Fruit fly (Drosophila melanogaster) whole organism, embryonic: ENCODE measurements around the gene hydra.

Experiments used
- Adf1 ChIP-seq: fragments of 200-800 bp; sonication (Bioruptor generic); IDR thresholded peaks from 2 replicates; pipeline ENCODE4 v1.3.6; 2022; ENCODE audit warnings: missing biosample characterization, missing genetic modification characterization
- Asciz ChIP-seq: fragments of 200-800 bp; sonication (Bioruptor generic); optimal IDR thresholded peaks from 2 replicates; lab custom pipeline; 2017; ENCODE audit warnings: missing biosample characterization, mild to moderate bottlenecking, missing genetic modification characterization, missing genetic modification reagents
- Atf6 ChIP-seq: fragments of 200-800 bp; sonication (Bioruptor generic); IDR thresholded peaks from 2 replicates; pipeline ENCODE4 v1.3.6; 2022; ENCODE audit warnings: missing biosample characterization, missing genetic modification characterization
- B-H2 ChIP-seq: fragments of 200-800 bp; sonication (Bioruptor generic); optimal IDR thresholded peaks from 2 replicates; lab custom pipeline; 2018; ENCODE audit warnings: missing biosample characterization, mild to moderate bottlenecking, missing genetic modification characterization
- CG10543 ChIP-seq: fragments of 200-800 bp; sonication (Bioruptor generic); optimal IDR thresholded peaks from 3 replicates; lab custom pipeline; 2017; ENCODE audit warnings: missing biosample characterization, mild to moderate bottlenecking, missing genetic modification characterization, moderate library complexity
- CG13296 ChIP-seq: fragments of 200-800 bp; sonication (Bioruptor generic); optimal IDR thresholded peaks from 3 replicates; lab custom pipeline; 2018; ENCODE audit warnings: missing biosample characterization, mild to moderate bottlenecking, missing genetic modification characterization
- CG13775 ChIP-seq: fragments of 200-800 bp; sonication (Bioruptor generic); optimal IDR thresholded peaks from 3 replicates; lab custom pipeline; 2017; ENCODE audit warnings: missing biosample characterization, mild to moderate bottlenecking, missing genetic modification characterization
- CG13894 ChIP-seq: fragments of 200-800 bp; sonication (Bioruptor generic); optimal IDR thresholded peaks from 3 replicates; lab custom pipeline; 2018; ENCODE audit warnings: missing biosample characterization, mild to moderate bottlenecking, missing genetic modification characterization, moderate library complexity
- CG15514 ChIP-seq: fragments of 200-800 bp; sonication (Bioruptor generic); optimal IDR thresholded peaks from 3 replicates; lab custom pipeline; 2017; ENCODE audit warnings: missing biosample characterization, missing genetic modification characterization, mild to moderate bottlenecking, moderate library complexity, missing genetic modification reagents
- CG18619 ChIP-seq: fragments of 200-800 bp; sonication (Bioruptor generic); optimal IDR thresholded peaks from 3 replicates; lab custom pipeline; 2017; ENCODE audit warnings: missing biosample characterization, mild to moderate bottlenecking, missing genetic modification characterization
- CG2199 ChIP-seq: fragments of 200-800 bp; sonication (Bioruptor generic); IDR thresholded peaks from 3 replicates; pipeline ENCODE4 v1.3.6; 2022; ENCODE audit warnings: missing biosample characterization, missing genetic modification characterization
- CG31365 ChIP-seq: fragments of 200-800 bp; sonication (Bioruptor generic); optimal IDR thresholded peaks from 2 replicates; lab custom pipeline; 2018; ENCODE audit warnings: missing biosample characterization, mild to moderate bottlenecking, missing genetic modification characterization
- CG32532 ChIP-seq: fragments of 200-800 bp; sonication (Bioruptor generic); IDR thresholded peaks from 2 replicates; pipeline ENCODE4 v1.3.6; 2022; ENCODE audit warnings: missing biosample characterization, missing genetic modification characterization
- CG34376 ChIP-seq: fragments of 200-800 bp; sonication (Bioruptor generic); optimal IDR thresholded peaks from 2 replicates; lab custom pipeline; 2018; ENCODE audit warnings: missing biosample characterization, mild to moderate bottlenecking, missing genetic modification characterization
- CG43689 ChIP-seq: fragments of 200-800 bp; sonication (Bioruptor generic); IDR thresholded peaks from 2 replicates; pipeline ENCODE4 v1.3.6; 2022; ENCODE audit warnings: missing biosample characterization, missing genetic modification characterization
- CG6175 ChIP-seq: fragments of 200-800 bp; sonication (Bioruptor generic); IDR thresholded peaks from 3 replicates; pipeline ENCODE4 v1.3.6; 2022; ENCODE audit warnings: missing biosample characterization, missing genetic modification characterization
- CG6813 ChIP-seq: fragments of 200-800 bp; sonication (Bioruptor generic); optimal IDR thresholded peaks from 2 replicates; lab custom pipeline; 2017; ENCODE audit warnings: missing biosample characterization, missing genetic modification characterization, mild to moderate bottlenecking, moderate library complexity, missing genetic modification reagents
- CG8290 ChIP-seq, 3 experiments: fragments of 200-800 bp; sonication (Bioruptor generic); optimal IDR thresholded peaks; 2 replicates each; lab custom pipeline; 2016 to 2019; ENCODE audit warnings: missing biosample characterization in 3 of 3, missing genetic modification characterization in 3 of 3, mild to moderate bottlenecking in 2 of 3, moderate library complexity in 1 of 3
- CG9932 ChIP-seq: fragments of 200-800 bp; sonication (Bioruptor generic); IDR thresholded peaks from 2 replicates; pipeline ENCODE4 v1.3.6; 2022; ENCODE audit warnings: missing biosample characterization, missing genetic modification characterization
- Dbx ChIP-seq: fragments of 200-800 bp; sonication (Bioruptor generic); IDR thresholded peaks from 3 replicates; pipeline ENCODE4 v1.3.6; 2022; ENCODE audit warnings: missing biosample characterization, missing genetic modification characterization
- Deaf1 ChIP-seq: fragments of 200-800 bp; optimal IDR thresholded peaks from 3 replicates; lab custom pipeline; 2019; ENCODE audit warnings: missing biosample characterization, mild to moderate bottlenecking, missing genetic modification characterization, moderate library complexity
- Dp ChIP-seq: fragments of 200-800 bp; sonication (Bioruptor generic); optimal IDR thresholded peaks from 2 replicates; lab custom pipeline; 2018; ENCODE audit warnings: missing biosample characterization, mild to moderate bottlenecking, missing genetic modification characterization, moderate library complexity
- GATAe ChIP-seq: fragments of 200-800 bp; sonication (Bioruptor generic); conservative IDR thresholded peaks from 2 replicates; pipeline ENCODE4 v1.3.6; 2022; ENCODE audit warnings: missing biosample characterization, missing genetic modification characterization
- Hey ChIP-seq: fragments of 200-800 bp; sonication (Bioruptor generic); optimal IDR thresholded peaks from 3 replicates; lab custom pipeline; 2018; ENCODE audit warnings: missing biosample characterization, mild to moderate bottlenecking, missing genetic modification characterization
- HmgZ ChIP-seq: fragments of 200-800 bp; sonication (Bioruptor generic); optimal IDR thresholded peaks from 2 replicates; lab custom pipeline; 2018; ENCODE audit warnings: missing biosample characterization, mild to moderate bottlenecking, missing genetic modification characterization
- Hr78 ChIP-seq, 2 experiments: fragments of 200-800 bp in 1 of 2; fragments of >200 bp in 1 of 2; sonication (Bioruptor generic) in 1 of 2; optimal IDR thresholded peaks; 2 replicates each; lab custom pipeline; 2017 to 2019; ENCODE audit warnings: missing biosample characterization in 2 of 2, missing genetic modification characterization in 2 of 2, mild to moderate bottlenecking in 1 of 2, moderate library complexity in 1 of 2
- MESR4 ChIP-seq: fragments of 200-800 bp; sonication (Bioruptor generic); optimal IDR thresholded peaks from 2 replicates; lab custom pipeline; 2018; ENCODE audit warnings: missing biosample characterization, mild to moderate bottlenecking, missing genetic modification characterization, moderate library complexity
- Med ChIP-seq: fragments of 200-800 bp; sonication (Bioruptor generic); peaks from one replicate; lab custom pipeline; 2016; ENCODE audit warnings: missing biosample characterization, missing genetic modification characterization, mild to moderate bottlenecking, inconsistent platforms, moderate library complexity
- NC2α ChIP-seq: fragments of 200-800 bp; sonication (Bioruptor generic); optimal IDR thresholded peaks from 2 replicates; lab custom pipeline; 2016; ENCODE audit warnings: missing biosample characterization, missing genetic modification characterization
- NFAT ChIP-seq: fragments of 200-800 bp; sonication (Bioruptor generic); IDR thresholded peaks from 2 replicates; pipeline ENCODE4 v1.3.6; 2022; ENCODE audit warnings: missing biosample characterization, missing genetic modification characterization
- Rfx ChIP-seq: fragments of 200-800 bp; sonication (Bioruptor generic); IDR thresholded peaks from 2 replicates; pipeline ENCODE4 v1.3.6; 2022; ENCODE audit warnings: missing biosample characterization, missing genetic modification characterization
- chinmo ChIP-seq: fragments of 200-800 bp; sonication (Bioruptor generic); IDR thresholded peaks from 4 replicates; pipeline ENCODE4 v1.3.6; 2022; ENCODE audit warnings: missing biosample characterization, missing genetic modification characterization; ENCODE audit not compliant: partially characterized antibody
- ci ChIP-seq: fragments of 200-800 bp; sonication (Bioruptor generic); IDR thresholded peaks from 3 replicates; pipeline ENCODE4 v1.3.6; 2022; ENCODE audit warnings: missing biosample characterization, missing genetic modification characterization
- crol ChIP-seq: fragments of 200-800 bp; sonication (Bioruptor generic); IDR thresholded peaks from 2 replicates; pipeline ENCODE4 v1.3.6; 2022; ENCODE audit warnings: missing biosample characterization, missing genetic modification characterization
- dimm ChIP-seq: fragments of 200-800 bp; sonication (Bioruptor generic); IDR thresholded peaks from 2 replicates; pipeline ENCODE4 v1.3.6; 2022; ENCODE audit warnings: missing biosample characterization, missing genetic modification characterization
- exex ChIP-seq: fragments of 200-800 bp; sonication (Bioruptor generic); optimal IDR thresholded peaks from 4 replicates; lab custom pipeline; 2018; ENCODE audit warnings: missing biosample characterization, mild to moderate bottlenecking, missing genetic modification characterization, moderate library complexity
- grn ChIP-seq: fragments of 200-800 bp; sonication (Bioruptor generic); optimal IDR thresholded peaks from 3 replicates; lab custom pipeline; 2017; ENCODE audit warnings: missing biosample characterization, missing genetic modification characterization
- mirr ChIP-seq: fragments of 200-800 bp; sonication (Bioruptor generic); optimal IDR thresholded peaks from 3 replicates; lab custom pipeline; 2018; ENCODE audit warnings: missing biosample characterization, mild to moderate bottlenecking, missing genetic modification characterization
- pfk ChIP-seq: fragments of 200-800 bp; sonication (Bioruptor generic); optimal IDR thresholded peaks from 2 replicates; lab custom pipeline; 2018; ENCODE audit warnings: missing biosample characterization, mild to moderate bottlenecking, missing genetic modification characterization, moderate library complexity
- scrt ChIP-seq: fragments of 200-800 bp; sonication (Bioruptor generic); optimal IDR thresholded peaks from 2 replicates; lab custom pipeline; 2018; ENCODE audit warnings: missing biosample characterization, mild to moderate bottlenecking, missing genetic modification characterization, moderate library complexity
- sd ChIP-seq: fragments of 200-800 bp; sonication (Bioruptor generic); optimal IDR thresholded peaks from 3 replicates; lab custom pipeline; 2018; ENCODE audit warnings: missing biosample characterization, mild to moderate bottlenecking, missing genetic modification characterization, moderate library complexity
- sima ChIP-seq: fragments of 200-800 bp; sonication (Bioruptor generic); optimal IDR thresholded peaks from 2 replicates; lab custom pipeline; 2016; ENCODE audit warnings: missing biosample characterization, missing genetic modification characterization
- sob ChIP-seq: fragments of 200-800 bp; sonication (Bioruptor generic); IDR thresholded peaks from 2 replicates; pipeline ENCODE4 v1.3.6; 2022; ENCODE audit warnings: missing biosample characterization, missing genetic modification characterization
- sug ChIP-seq: fragments of 200-800 bp; optimal IDR thresholded peaks from 2 replicates; lab custom pipeline; 2019; ENCODE audit warnings: missing biosample characterization, mild to moderate bottlenecking, missing genetic modification characterization, moderate library complexity

Gene hydra

DNA sequence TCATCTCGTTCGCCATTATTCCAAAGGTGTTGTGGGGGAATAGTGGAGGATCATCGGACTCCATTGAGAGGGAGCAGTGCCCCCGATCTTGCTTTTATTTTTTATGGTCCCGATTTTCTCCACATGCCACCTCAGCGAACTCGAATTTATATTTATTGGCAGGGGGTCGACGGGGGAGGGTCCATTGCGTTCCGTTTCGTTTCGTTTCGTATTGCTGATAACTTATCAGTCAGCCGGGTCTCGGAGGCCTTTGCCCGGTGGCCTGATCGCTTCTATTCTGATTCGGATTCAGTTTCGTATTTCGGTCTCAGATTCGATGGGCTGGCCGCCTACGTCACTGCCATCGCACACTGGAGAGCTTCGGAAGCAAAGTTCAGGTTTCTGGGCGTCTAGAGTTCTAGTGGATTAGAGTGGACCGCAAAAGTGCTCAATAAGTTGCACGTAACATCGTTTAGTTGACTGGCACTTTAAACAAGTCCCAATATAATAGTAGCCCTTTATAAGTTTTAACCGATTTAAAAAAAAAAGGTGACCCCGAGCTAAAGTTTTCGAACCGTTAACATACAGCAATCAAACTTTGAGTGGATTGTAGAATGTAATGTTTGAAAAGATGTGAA lies 15.1 kb downstream of the hydra start, which contains the start of gene CG1835:
TSS of gene CG1835 (plus strand) at position 306 of the 617 bp plus-strand sequence.
- 0 out of 2 replicates have a peak, but pooled peaks have one; percentile 7 for TF ChIP-seq CG9932
- TF ChIP-seq sug (tag; lab: Kevin White, UChicago) = peak; percentile 93
- TF ChIP-seq scrt = no peak
- peak; percentile 31 for TF ChIP-seq HmgZ (tag; lab: Kevin White, UChicago)
- TF ChIP-seq CG34376 (GFP tag; lab: Kevin White, UChicago) = peak; percentile 36
- peak; percentile 53 for TF ChIP-seq GATAe
- TF ChIP-seq Dp (GFP tag; lab: Kevin White, UChicago) = no peak
- TF ChIP-seq mirr (GFP tag; lab: Kevin White, UChicago) = peak; percentile 67
- no peak for TF ChIP-seq sima (GFP tag; lab: Kevin White, UChicago)
- peak; percentile 93 for TF ChIP-seq pfk (GFP tag; lab: Kevin White, UChicago)
- no peak for TF ChIP-seq CG13775
- TF ChIP-seq exex = peak; percentile 36
- TF ChIP-seq MESR4 = no peak
- peak; percentile 8 for TF ChIP-seq sd
- TF ChIP-seq Hr78 (GFP tag; optimal IDR thresholded peaks at IDR 0.05; lab: Kevin White, UChicago) = peak in 1 of 2 experiments; percentile 48
- TF ChIP-seq NFAT (GFP tag; lab: Robert Waterston, UW) = 0 out of 2 replicates have a peak, but pooled peaks have one; percentile 28
- TF ChIP-seq CG6175 (GFP tag; lab: Robert Waterston, UW) = 0 out of 3 replicates have a peak, but pooled peaks have one; percentile 18
- peak; percentile 14 for TF ChIP-seq CG13296 (GFP tag; lab: Kevin White, UChicago)
- peak; percentile 28 for TF ChIP-seq CG6813 (GFP tag; lab: Kevin White, UChicago)
- TF ChIP-seq Adf1 (GFP tag; lab: Robert Waterston, UW) = peak; percentile 48; the same call in 1 of the 2 replicates
- TF ChIP-seq dimm (GFP tag; lab: Robert Waterston, UW) = no peak
- no peak for TF ChIP-seq NC2α (GFP tag; lab: Kevin White, UChicago)
- peak; percentile 78 for TF ChIP-seq Deaf1
- TF ChIP-seq CG18619 (GFP tag; lab: Kevin White, UChicago) = no peak
- peak; percentile 52 for TF ChIP-seq B-H2
- 0 out of 2 replicates have a peak, but pooled peaks have one; percentile 26 for TF ChIP-seq Rfx (GFP tag; lab: Robert Waterston, UW)
- peak; percentile 60; the same call in 1 of the 3 replicates for TF ChIP-seq CG2199 (GFP tag; lab: Robert Waterston, UW)
- peak; percentile 28; the same call in 1 of the 2 replicates for TF ChIP-seq CG32532 (GFP tag; lab: Robert Waterston, UW)
- TF ChIP-seq crol = peak; percentile 72
- TF ChIP-seq sob (GFP tag; lab: Robert Waterston, UW) = 0 out of 2 replicates have a peak, but pooled peaks have one; percentile 7
- peak; percentile 8 for TF ChIP-seq CG13894 (tag; lab: Kevin White, UChicago)
- peak; percentile 3 for TF ChIP-seq Hey (tag; lab: Kevin White, UChicago)
- peak; percentile 76 for TF ChIP-seq CG10543 (GFP tag; lab: Kevin White, UChicago)
- TF ChIP-seq Atf6 = 0 out of 2 replicates have a peak, but pooled peaks have one; percentile 11
- peak; percentile 16 for TF ChIP-seq CG15514 (GFP tag; lab: Kevin White, UChicago)
- TF ChIP-seq Asciz (GFP tag; lab: Kevin White, UChicago) = no peak
- TF ChIP-seq Dbx (GFP tag; lab: Robert Waterston, UW) = 0 out of 3 replicates have a peak, but pooled peaks have one; percentile 13
- peak; percentile 7 for TF ChIP-seq grn (GFP tag; lab: Kevin White, UChicago)
- no peak for TF ChIP-seq CG43689
- no peak for TF ChIP-seq CG31365 (tag; lab: Kevin White, UChicago)
- peak; percentile 34 for TF ChIP-seq Med (GFP tag; lab: Kevin White, UChicago)
- 0 out of 3 replicates have a peak, but pooled peaks have one; percentile 9 for TF ChIP-seq ci (GFP tag; lab: Robert Waterston, UW)
- no peak for TF ChIP-seq CG8290 (GFP tag; optimal IDR thresholded peaks at IDR 0.05; lab: Kevin White, UChicago)
- TF ChIP-seq CG8290 (tag; optimal IDR thresholded peaks at IDR 0.05; lab: Kevin White, UChicago) = peak in 1 of 2 experiments; percentile 22
- 0 out of 4 replicates have a peak, but pooled peaks have one; percentile 27 for TF ChIP-seq chinmo (GFP tag; lab: Robert Waterston, UW)
